Worm (Caenorhabditis elegans): Measurements from ENCODE around the gene C07A12.2.

DNA sequence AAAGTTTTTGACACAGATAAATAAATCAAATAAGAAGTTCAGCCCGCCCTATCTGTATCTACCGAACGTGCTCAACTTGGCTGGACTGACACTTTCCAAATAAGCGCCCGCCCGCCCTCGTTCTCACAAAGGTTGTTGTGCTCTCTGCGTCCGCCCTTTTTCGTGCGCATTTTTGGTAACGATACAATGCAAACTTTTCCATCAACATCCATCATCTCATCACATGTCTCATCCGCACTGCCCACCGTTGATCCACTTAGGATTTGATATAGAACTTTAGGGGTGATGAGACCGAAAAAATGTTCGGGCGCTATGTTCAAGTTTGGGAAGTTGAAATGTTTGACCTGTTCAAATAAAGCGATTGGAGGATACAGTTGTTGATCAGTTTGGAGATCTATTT, 40.9 kb downstream of the C07A12.2 start, which contains the start of gene C05E11.7:
- TF ChIP-seq pqm-1 (tag; optimal IDR thresholded peaks at IDR 0.05): no peak
- TF ChIP-seq fkh-10 (GFP tag; optimal IDR thresholded peaks at IDR 0.05): no peak
- no peak for TF ChIP-seq lin-39 (tag; optimal IDR thresholded peaks at IDR 0.05)
